Fruit fly (Drosophila melanogaster): ENCODE measurements around the gene CG7985.

The CG7985 gene

dm6 chr3R:18220211-18220749 lies 20.6 kb downstream of the CG7985 start, which contains the start of the genes CG7988 and CG7183 (continued):
- TF ChIP-seq pdm3 (GFP tag; optimal IDR thresholded peaks at IDR 0.05) (peak; percentile 99), CG11294 (GFP tag; IDR thresholded peaks at IDR 0.05) (peak; percentile 97), CG3032 (tag; optimal IDR thresholded peaks at IDR 0.05) (peak; percentile 99), Sox15 (GFP tag; optimal IDR thresholded peaks at IDR 0.05) (peak; percentile 97), topi (GFP tag; optimal IDR thresholded peaks at IDR 0.05) (peak; percentile 98), acj6 (GFP tag; optimal IDR thresholded peaks at IDR 0.05) (peak; percentile 98), Ets96B (tag; optimal IDR thresholded peaks at IDR 0.05) (peak; percentile 98), CG6854 (GFP tag; optimal IDR thresholded peaks at IDR 0.05) (peak; percentile 84), Hr39 (GFP tag; optimal IDR thresholded peaks at IDR 0.05) (peak; percentile 98)

- TF ChIP-seq CG7368 (GFP tag; optimal IDR thresholded peaks at IDR 0.05), result no peak
- peak; percentile 53 for TF ChIP-seq CG3919 (GFP tag; optimal IDR thresholded peaks at IDR 0.05)
- no peak for TF ChIP-seq CG6276 (GFP tag; optimal IDR thresholded peaks at IDR 0.05)
- TF ChIP-seq CG10631 (GFP tag; optimal IDR thresholded peaks at IDR 0.05), result peak; percentile 65
- TF ChIP-seq CG34406 (GFP tag; optimal IDR thresholded peaks at IDR 0.05), result peak; percentile 68
- peak; percentile 73 for TF ChIP-seq Eip78C (GFP tag)
- peak; percentile 33 for TF ChIP-seq CG6792 (GFP tag; optimal IDR thresholded peaks at IDR 0.05)
- no peak for TF ChIP-seq Blimp-1 (GFP tag; optimal IDR thresholded peaks at IDR 0.05)
- TF ChIP-seq dac (GFP tag; optimal IDR thresholded peaks at IDR 0.05), result no peak
- no peak for TF ChIP-seq CG10669 (GFP tag; optimal IDR thresholded peaks at IDR 0.05)
- TF ChIP-seq dsx (GFP tag; optimal IDR thresholded peaks at IDR 0.05; ENCODE audit: poor library complexity, severe bottlenecking), result peak; percentile 55
- no peak for TF ChIP-seq CG4318 (GFP tag; optimal IDR thresholded peaks at IDR 0.05)
- TF ChIP-seq CG9139 (GFP tag; optimal IDR thresholded peaks at IDR 0.05), result no peak
- TF ChIP-seq Sox15 (GFP tag; optimal IDR thresholded peaks at IDR 0.05), result peak; percentile 13
- TF ChIP-seq Met (GFP tag; optimal IDR thresholded peaks at IDR 0.05), result no peak
- no peak for TF ChIP-seq Eip75B (GFP tag; optimal IDR thresholded peaks at IDR 0.05)
- peak; percentile 32 for TF ChIP-seq vri (GFP tag; optimal IDR thresholded peaks at IDR 0.05)
- TF ChIP-seq spab (GFP tag; optimal IDR thresholded peaks at IDR 0.05), result no peak
- no peak for TF ChIP-seq CG11294 (GFP tag; IDR thresholded peaks at IDR 0.05)
- peak; percentile 44 for TF ChIP-seq acj6 (GFP tag; optimal IDR thresholded peaks at IDR 0.05)
- TF ChIP-seq OdsH (GFP tag; optimal IDR thresholded peaks at IDR 0.05), result peak; percentile 63
- no peak for TF ChIP-seq Gug (GFP tag; IDR thresholded peaks at IDR 0.05)
- TF ChIP-seq Sox14 (GFP tag; optimal IDR thresholded peaks at IDR 0.05), result peak; percentile 33
- TF ChIP-seq salr (GFP tag; optimal IDR thresholded peaks at IDR 0.05), result no peak
- TF ChIP-seq CG8119 (GFP tag; IDR thresholded peaks at IDR 0.05), result 0 out of 3 replicates have a peak, but pooled peaks have one; percentile 19
- no peak for TF ChIP-seq eg (GFP tag; IDR thresholded peaks at IDR 0.05)
- no peak for TF ChIP-seq Sox102F (GFP tag; optimal IDR thresholded peaks at IDR 0.05)
- no peak for TF ChIP-seq Eip93F (GFP tag; optimal IDR thresholded peaks at IDR 0.05)
- TF ChIP-seq Ets96B (tag; optimal IDR thresholded peaks at IDR 0.05), result peak; percentile 58
- peak; percentile 30 for TF ChIP-seq cyc (GFP tag; optimal IDR thresholded peaks at IDR 0.05)
- peak; percentile 42 for TF ChIP-seq CG31627 (GFP tag; optimal IDR thresholded peaks at IDR 0.05)
- no peak for TF ChIP-seq Lpt (GFP tag; optimal IDR thresholded peaks at IDR 0.05)
- TF ChIP-seq svp (GFP tag), result peak; percentile 73
- peak; percentile 65 for TF ChIP-seq CG8632 (GFP tag; optimal IDR thresholded peaks at IDR 0.05)
- peak; percentile 15 for TF ChIP-seq CG11902 (GFP tag; optimal IDR thresholded peaks at IDR 0.05)
- no peak for TF ChIP-seq CG16779 (tag; optimal IDR thresholded peaks at IDR 0.05)
- no peak for TF ChIP-seq fd59A (GFP tag; optimal IDR thresholded peaks at IDR 0.05)
- no peak for TF ChIP-seq CG1621 (tag; optimal IDR thresholded peaks at IDR 0.05)
- peak; percentile 32 for TF ChIP-seq CG8319 (GFP tag; optimal IDR thresholded peaks at IDR 0.05)
- no peak for TF ChIP-seq fd85E (GFP tag; optimal IDR thresholded peaks at IDR 0.05)
- no peak for TF ChIP-seq Smox (GFP tag; optimal IDR thresholded peaks at IDR 0.05)
- peak; percentile 65 for TF ChIP-seq CG3032 (tag; optimal IDR thresholded peaks at IDR 0.05)
- no peak for TF ChIP-seq CG6808 (GFP tag; optimal IDR thresholded peaks at IDR 0.05)
- TF ChIP-seq Ets21C (GFP tag; optimal IDR thresholded peaks at IDR 0.05), result peak; percentile 2
- TF ChIP-seq topi (GFP tag; optimal IDR thresholded peaks at IDR 0.05), result peak; percentile 31
- TF ChIP-seq fkh (GFP tag; optimal IDR thresholded peaks at IDR 0.05), result peak; percentile 64
- TF ChIP-seq Hr39 (GFP tag; optimal IDR thresholded peaks at IDR 0.05), result no peak
Observed at dm6 chr3R:18223434-18223833, 23.8 kb downstream of the CG7985 start, which contains the start of the genes mTerf5 and Non3. Gene mTerf5 (minus strand): TSS chr3R:18223682. Gene Non3 (plus strand): TSS chr3R:18223722.

Measured in whole organism, prepupa.